Fruit fly (Drosophila melanogaster) whole organism, embryonic: Measurements from ENCODE around the gene yellow-e.

Source experiments
- Abd-B ChIP-seq: fragments of 200-800 bp; sonication (Bioruptor generic); optimal IDR thresholded peaks from 2 replicates; lab custom pipeline; 2018; ENCODE audit warnings: missing biosample characterization, mild to moderate bottlenecking, missing genetic modification characterization, moderate library complexity
- Ada2b ChIP-seq: fragments of 200-800 bp; sonication (Bioruptor generic); IDR thresholded peaks from 2 replicates; pipeline ENCODE4 v1.3.6; 2022; ENCODE audit warnings: missing biosample characterization, missing genetic modification characterization
- Awh ChIP-seq: fragments of 200-800 bp; sonication (Bioruptor generic); IDR thresholded peaks from 2 replicates; pipeline ENCODE4, ENCODE4 v1.3.6; 2022; ENCODE audit warnings: missing biosample characterization, missing genetic modification characterization
- CG10147 ChIP-seq: fragments of 200-800 bp; sonication (Bioruptor generic); optimal IDR thresholded peaks from 2 replicates; lab custom pipeline; 2019; ENCODE audit warnings: missing biosample characterization, mild to moderate bottlenecking, missing genetic modification characterization, moderate library complexity
- CG11504 ChIP-seq: fragments of 200-800 bp; sonication (Bioruptor generic); optimal IDR thresholded peaks from 3 replicates; lab custom pipeline; 2019; ENCODE audit warnings: missing biosample characterization, mild to moderate bottlenecking, missing genetic modification characterization, moderate library complexity
- CG11695 ChIP-seq: fragments of 200-800 bp; sonication (Bioruptor generic); IDR thresholded peaks from 3 replicates; pipeline ENCODE4 v1.3.6; 2022; ENCODE audit warnings: missing biosample characterization, missing genetic modification characterization
- CG12769 ChIP-seq: fragments of 200-800 bp; sonication (Bioruptor generic); optimal IDR thresholded peaks from 2 replicates; lab custom pipeline; 2019; ENCODE audit warnings: missing biosample characterization, mild to moderate bottlenecking, missing genetic modification characterization, moderate library complexity
- CG13287 ChIP-seq: fragments of 200-800 bp; sonication (Bioruptor generic); IDR thresholded peaks from 2 replicates; pipeline ENCODE4 v1.3.6; 2022; ENCODE audit warnings: missing biosample characterization, missing genetic modification characterization; ENCODE audit not compliant: partially characterized antibody
- CG13894 ChIP-seq: fragments of 200-800 bp; sonication (Bioruptor generic); optimal IDR thresholded peaks from 3 replicates; lab custom pipeline; 2018; ENCODE audit warnings: missing biosample characterization, mild to moderate bottlenecking, missing genetic modification characterization, moderate library complexity
- CG17328 ChIP-seq: fragments of 200-800 bp; sonication (Bioruptor generic); IDR thresholded peaks from 2 replicates; pipeline ENCODE4 v1.3.6; 2022; ENCODE audit warnings: missing biosample characterization, missing genetic modification characterization
- CG17385 ChIP-seq: fragments of 200-800 bp; sonication (Bioruptor generic); optimal IDR thresholded peaks from 3 replicates; lab custom pipeline; 2018; ENCODE audit warnings: missing biosample characterization, mild to moderate bottlenecking, missing genetic modification characterization
- CG1792 ChIP-seq: fragments of 200-800 bp; sonication (Bioruptor generic); optimal IDR thresholded peaks from 2 replicates; lab custom pipeline; 2016; ENCODE audit warnings: missing biosample characterization, missing genetic modification characterization
- CG18476 ChIP-seq: fragments of 200-800 bp; sonication (Bioruptor generic); optimal IDR thresholded peaks from 2 replicates; lab custom pipeline; 2016; ENCODE audit warnings: missing biosample characterization, mild to moderate bottlenecking, missing genetic modification characterization
- CG2116 ChIP-seq: fragments of 200-800 bp; sonication (Bioruptor generic); optimal IDR thresholded peaks from 3 replicates; lab custom pipeline; 2018; ENCODE audit warnings: missing biosample characterization, mild to moderate bottlenecking, missing genetic modification characterization
- CG31365 ChIP-seq: fragments of 200-800 bp; sonication (Bioruptor generic); optimal IDR thresholded peaks from 2 replicates; lab custom pipeline; 2018; ENCODE audit warnings: missing biosample characterization, mild to moderate bottlenecking, missing genetic modification characterization
- CG31441 ChIP-seq: fragments of 200-800 bp; sonication (Bioruptor generic); IDR thresholded peaks from 2 replicates; pipeline ENCODE4 v1.3.6; 2022; ENCODE audit warnings: missing biosample characterization, missing genetic modification characterization
- CG32532 ChIP-seq: fragments of 200-800 bp; sonication (Bioruptor generic); IDR thresholded peaks from 2 replicates; pipeline ENCODE4 v1.3.6; 2022; ENCODE audit warnings: missing biosample characterization, missing genetic modification characterization
- CG34422 ChIP-seq: fragments of 200-800 bp; sonication (Bioruptor generic); IDR thresholded peaks from 3 replicates; pipeline ENCODE4 v1.3.6; 2022; ENCODE audit warnings: missing biosample characterization, missing genetic modification characterization
- CG4730 ChIP-seq: fragments of 200-800 bp; sonication (Bioruptor generic); IDR thresholded peaks from 2 replicates; pipeline ENCODE4 v1.3.6; 2022; ENCODE audit warnings: missing biosample characterization, missing genetic modification characterization
- CG6683 ChIP-seq: fragments of 200-800 bp; sonication (Bioruptor generic); optimal IDR thresholded peaks from 2 replicates; lab custom pipeline; 2017; ENCODE audit warnings: missing biosample characterization, mild to moderate bottlenecking, missing genetic modification characterization, missing genetic modification reagents
- CG7786 ChIP-seq: fragments of 200-800 bp; sonication (Bioruptor generic); optimal IDR thresholded peaks from 2 replicates; lab custom pipeline; 2016; ENCODE audit warnings: missing biosample characterization, missing genetic modification characterization
- CG9437 ChIP-seq: fragments of 200-800 bp; sonication (Bioruptor generic); optimal IDR thresholded peaks from 2 replicates; lab custom pipeline; 2018; ENCODE audit warnings: missing biosample characterization, mild to moderate bottlenecking, missing genetic modification characterization
- E2f1 ChIP-seq: fragments of 200-800 bp; sonication (Bioruptor generic); IDR thresholded peaks from 2 replicates; pipeline ENCODE4 v1.3.6; 2022; ENCODE audit warnings: missing biosample characterization, missing genetic modification characterization
- HLH3B ChIP-seq: fragments of 200-800 bp; sonication (Bioruptor generic); IDR thresholded peaks from 2 replicates; pipeline ENCODE4 v1.3.6; 2022; ENCODE audit warnings: missing biosample characterization, missing genetic modification characterization
- HLHmδ ChIP-seq: fragments of 200-800 bp; sonication (Bioruptor generic); optimal IDR thresholded peaks from 2 replicates; lab custom pipeline; 2018; ENCODE audit warnings: missing biosample characterization, mild to moderate bottlenecking, missing genetic modification characterization, moderate library complexity
- Kr ChIP-seq: fragments of 200-800 bp; sonication (Bioruptor generic); optimal IDR thresholded peaks from 2 replicates; lab custom pipeline; 2017; ENCODE audit warnings: missing biosample characterization, mild to moderate bottlenecking, missing genetic modification characterization
- Oaz ChIP-seq: fragments of 200-800 bp; sonication (Bioruptor generic); IDR thresholded peaks from 2 replicates; pipeline ENCODE4 v1.3.6; 2022; ENCODE audit warnings: missing biosample characterization, missing genetic modification characterization
- Poxn ChIP-seq: fragments of 200-800 bp; sonication (Bioruptor generic); IDR thresholded peaks from 2 replicates; pipeline ENCODE4 v1.3.6; 2022; ENCODE audit warnings: missing biosample characterization, missing genetic modification characterization
- Scr ChIP-seq: fragments of 200-800 bp; sonication (Bioruptor generic); IDR thresholded peaks from 2 replicates; pipeline ENCODE4 v1.3.6; 2022; ENCODE audit warnings: missing biosample characterization, missing genetic modification characterization; ENCODE audit not compliant: partially characterized antibody
- abd-A ChIP-seq: fragments of 200-800 bp; sonication (Bioruptor generic); optimal IDR thresholded peaks from 3 replicates; lab custom pipeline; 2019; ENCODE audit warnings: missing biosample characterization, mild to moderate bottlenecking, missing genetic modification characterization, moderate library complexity
- bcd ChIP-seq: fragments of 200-800 bp; sonication (Bioruptor generic); optimal IDR thresholded peaks from 2 replicates; lab custom pipeline; 2017; ENCODE audit warnings: missing biosample characterization, mild to moderate bottlenecking, missing genetic modification characterization
- bowl ChIP-seq: fragments of 200-800 bp; sonication (Bioruptor generic); IDR thresholded peaks from 2 replicates; pipeline ENCODE4 v1.3.6; 2022; ENCODE audit warnings: missing biosample characterization, missing genetic modification characterization
- br ChIP-seq: fragments of >200 bp; optimal IDR thresholded peaks from 2 replicates; lab custom pipeline; 2017
- btn ChIP-seq: fragments of 200-800 bp; sonication (Bioruptor generic); optimal IDR thresholded peaks from 2 replicates; lab custom pipeline; 2016; ENCODE audit warnings: missing biosample characterization, missing genetic modification characterization
- chinmo ChIP-seq: fragments of 200-800 bp; sonication (Bioruptor generic); IDR thresholded peaks from 4 replicates; pipeline ENCODE4 v1.3.6; 2022; ENCODE audit warnings: missing biosample characterization, missing genetic modification characterization; ENCODE audit not compliant: partially characterized antibody
- chm ChIP-seq: fragments of 200-800 bp; sonication (Bioruptor generic); IDR thresholded peaks from 2 replicates; pipeline ENCODE4 v1.3.6; 2022; ENCODE audit warnings: missing biosample characterization, missing genetic modification characterization
- chn ChIP-seq: fragments of 200-800 bp; sonication (Bioruptor generic); optimal IDR thresholded peaks from 2 replicates; lab custom pipeline; 2016; ENCODE audit warnings: missing biosample characterization, missing genetic modification characterization
- crol ChIP-seq: fragments of 200-800 bp; sonication (Bioruptor generic); IDR thresholded peaks from 2 replicates; pipeline ENCODE4 v1.3.6; 2022; ENCODE audit warnings: missing biosample characterization, missing genetic modification characterization
- dan ChIP-seq: fragments of 200-800 bp; sonication (Bioruptor generic); IDR thresholded peaks from 2 replicates; pipeline ENCODE4 v1.3.6; 2022; ENCODE audit warnings: missing biosample characterization, missing genetic modification characterization
- emc ChIP-seq: fragments of 200-800 bp; sonication (Bioruptor generic); optimal IDR thresholded peaks from 2 replicates; lab custom pipeline; 2016; ENCODE audit warnings: missing biosample characterization, missing genetic modification characterization
- en ChIP-seq: fragments of 200-800 bp; sonication (Bioruptor generic); optimal IDR thresholded peaks from 2 replicates; lab custom pipeline; 2016; ENCODE audit warnings: missing biosample characterization, missing genetic modification characterization
- esg ChIP-seq: fragments of 200-800 bp; sonication (Bioruptor generic); conservative IDR thresholded peaks from 2 replicates; pipeline ENCODE4 v1.3.6; 2022; ENCODE audit warnings: missing biosample characterization, missing genetic modification characterization
- gce ChIP-seq: fragments of 200-800 bp; sonication (Bioruptor generic); IDR thresholded peaks from 3 replicates; pipeline ENCODE4 v1.3.6; 2022; ENCODE audit warnings: missing biosample characterization, missing genetic modification characterization
- gro ChIP-seq: fragments of 200-800 bp; sonication (Bioruptor generic); optimal IDR thresholded peaks from 2 replicates; lab custom pipeline; 2016; ENCODE audit warnings: missing biosample characterization, missing genetic modification characterization
- hb ChIP-seq: fragments of 200-800 bp; sonication (Bioruptor generic); IDR thresholded peaks from 3 replicates; pipeline ENCODE4 v1.3.6; 2022; ENCODE audit warnings: missing biosample characterization, missing genetic modification characterization; ENCODE audit not compliant: partially characterized antibody
- jing ChIP-seq: fragments of 200-800 bp; sonication (Bioruptor generic); optimal IDR thresholded peaks from 2 replicates; lab custom pipeline; 2018; ENCODE audit warnings: missing biosample characterization, mild to moderate bottlenecking, missing genetic modification characterization
- repo ChIP-seq: fragments of 200-800 bp; sonication (Bioruptor generic); optimal IDR thresholded peaks from 2 replicates; lab custom pipeline; 2016; ENCODE audit warnings: missing biosample characterization, missing genetic modification characterization
- sd ChIP-seq: fragments of 200-800 bp; sonication (Bioruptor generic); optimal IDR thresholded peaks from 3 replicates; lab custom pipeline; 2018; ENCODE audit warnings: missing biosample characterization, mild to moderate bottlenecking, missing genetic modification characterization, moderate library complexity
- slbo ChIP-seq: fragments of 200-800 bp; sonication (Bioruptor generic); IDR thresholded peaks from 2 replicates; pipeline ENCODE4 v1.3.6; 2022; ENCODE audit warnings: missing biosample characterization, missing genetic modification characterization
- tin ChIP-seq: fragments of 200-800 bp; sonication (Bioruptor generic); optimal IDR thresholded peaks from 3 replicates; lab custom pipeline; 2016; ENCODE audit warnings: missing biosample characterization, missing genetic modification characterization
- tx ChIP-seq: fragments of 200-800 bp; sonication (Bioruptor generic); optimal IDR thresholded peaks from 2 replicates; lab custom pipeline; 2016; ENCODE audit warnings: missing biosample characterization, missing genetic modification characterization
- vvl ChIP-seq: fragments of 200-800 bp; sonication (Bioruptor generic); IDR thresholded peaks from 2 replicates; pipeline ENCODE4 v1.3.6; 2022; ENCODE audit warnings: missing biosample characterization, missing genetic modification characterization
- wek ChIP-seq: fragments of 200-800 bp; sonication (Bioruptor generic); optimal IDR thresholded peaks from 3 replicates; lab custom pipeline; 2018; ENCODE audit warnings: missing biosample characterization, mild to moderate bottlenecking, missing genetic modification characterization, moderate library complexity

yellow-e gene

DNA sequence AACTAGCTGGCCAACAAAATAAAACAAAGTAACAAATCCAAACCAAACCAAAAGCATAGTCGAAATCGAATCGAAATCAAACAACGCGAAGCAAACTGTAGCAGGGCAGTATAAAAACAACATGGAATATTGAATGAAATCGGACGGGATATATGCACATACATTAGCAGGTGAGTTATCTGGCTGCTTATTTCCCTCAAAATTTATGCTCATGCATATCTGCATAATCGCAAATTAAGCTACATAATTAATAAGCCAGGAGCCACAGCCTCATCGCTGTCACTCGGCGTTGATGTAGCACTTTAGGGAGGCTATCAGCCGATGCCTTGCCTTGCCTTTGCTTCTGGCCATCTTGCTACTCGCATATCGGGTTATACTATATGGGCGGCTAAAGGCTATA lies 37.2 kb upstream of the yellow-e start:
- TF ChIP-seq sd (tag; lab: Kevin White, UChicago) (peak; percentile 17), emc (GFP tag; lab: Kevin White, UChicago) (no peak), CG34422 (GFP tag; lab: Robert Waterston, UW) (no peak), repo (GFP tag; lab: Kevin White, UChicago) (no peak), CG2116 (no peak), E2f1 (GFP tag; lab: Robert Waterston, UW) (no peak), chinmo (peak; percentile 83; the same call in 3 of the 4 replicates), chn (GFP tag; lab: Kevin White, UChicago) (no peak), CG7786 (GFP tag; lab: Kevin White, UChicago) (no peak), Awh (GFP tag; lab: Robert Waterston, UW) (peak; percentile 73), gce (GFP tag; lab: Robert Waterston, UW) (no peak), Ada2b (GFP tag; lab: Robert Waterston, UW) (no peak), CG32532 (GFP tag; lab: Robert Waterston, UW) (no peak), en (GFP tag; lab: Kevin White, UChicago) (no peak), bcd (no peak), esg (GFP tag; lab: Robert Waterston, UW) (no peak), slbo (GFP tag; lab: Robert Waterston, UW) (no peak), CG4730 (no peak), CG6683 (GFP tag; lab: Kevin White, UChicago) (no peak), chm (0 out of 2 replicates have a peak, but pooled peaks have one; percentile 28), tin (GFP tag; lab: Kevin White, UChicago) (no peak), HLHmδ (GFP tag; lab: Kevin White, UChicago) (no peak), tx (GFP tag; lab: Kevin White, UChicago) (no peak), HLH3B (GFP tag; lab: Robert Waterston, UW) (no peak), CG31441 (GFP tag; lab: Robert Waterston, UW) (no peak), Poxn (GFP tag; lab: Robert Waterston, UW) (no peak), crol (no peak), hb (GFP tag; lab: Robert Waterston, UW) (no peak), CG12769 (tag; lab: Kevin White, UChicago) (peak; percentile 74), Kr (no peak), CG13894 (peak; percentile 27), abd-A (tag; lab: Kevin White, UChicago) (peak; percentile 88), vvl (GFP tag; lab: Robert Waterston, UW) (peak; percentile 88), br (no peak), Oaz (no peak)

DNA sequence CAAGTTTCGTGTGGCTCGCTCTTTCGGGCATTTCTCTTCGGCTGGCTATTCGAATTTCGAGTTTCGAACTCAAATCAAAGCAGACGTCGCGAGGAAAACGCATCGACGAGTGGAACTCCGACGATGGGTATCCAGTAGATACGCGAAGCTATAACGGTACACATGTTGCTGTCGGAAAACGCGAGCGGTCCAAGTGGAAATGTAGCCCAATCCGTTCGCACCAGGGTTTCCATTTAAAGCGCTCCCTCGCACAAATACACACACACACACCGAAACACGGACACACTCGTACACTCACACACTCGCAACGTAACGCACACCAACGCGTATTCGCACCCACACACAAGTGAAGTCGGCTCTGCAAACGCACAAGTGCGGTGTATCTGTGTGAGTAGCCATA lies 35.3 kb upstream of the yellow-e start, which contains the start of gene side-IV:
Gene side-IV, plus strand, starts transcription at position 253 of the 400 bp plus-strand sequence.
- TF ChIP-seq Scr (GFP tag; lab: Robert Waterston, UW) (peak; percentile 44; the same call in 1 of the 2 replicates), jing (GFP tag; lab: Kevin White, UChicago) (peak; percentile 17), HLHmδ (GFP tag; lab: Kevin White, UChicago) (peak; percentile 47), bowl (GFP tag; lab: Robert Waterston, UW) (no peak), btn (no peak), CG13287 (GFP tag; lab: Robert Waterston, UW) (peak; percentile 28; the same call in 1 of the 2 replicates), chinmo (no peak), CG11695 (GFP tag; lab: Robert Waterston, UW) (0 out of 3 replicates have a peak, but pooled peaks have one; percentile 17), CG11504 (tag; lab: Kevin White, UChicago) (peak; percentile 14), gro (GFP tag; lab: Kevin White, UChicago) (no peak), CG9437 (peak; percentile 0), Abd-B (GFP tag; lab: Kevin White, UChicago) (no peak), CG1792 (no peak), CG31365 (tag; lab: Kevin White, UChicago) (no peak), CG10147 (GFP tag; lab: Kevin White, UChicago) (peak; percentile 12), CG18476 (GFP tag; lab: Kevin White, UChicago) (no peak), CG17385 (GFP tag; lab: Kevin White, UChicago) (no peak), CG17328 (GFP tag; lab: Robert Waterston, UW) (no peak), dan (GFP tag; lab: Robert Waterston, UW) (no peak), wek (GFP tag; lab: Kevin White, UChicago) (peak; percentile 37)
